Fruit fly (Drosophila melanogaster) whole organism, pupa: Measurements from ENCODE around the gene NimC3.

Experiments used
- CG12605 ChIP-seq: fragments of 200-800 bp; sonication (Bioruptor generic); IDR thresholded peaks from 2 replicates; pipeline ENCODE4 v1.3.6; 2022; ENCODE audit warnings: missing biosample characterization, missing genetic modification characterization
- CG13204 ChIP-seq: fragments of 200-800 bp; sonication (Bioruptor generic); optimal IDR thresholded peaks from 2 replicates; lab custom pipeline; 2018; ENCODE audit warnings: missing biosample characterization, mild to moderate bottlenecking, missing genetic modification characterization, moderate library complexity
- CG32121 ChIP-seq: fragments of 200-800 bp; sonication (Bioruptor generic); IDR thresholded peaks from 2 replicates; pipeline ENCODE4 v1.3.6; 2022; ENCODE audit warnings: missing biosample characterization, missing genetic modification characterization
- CG34367 ChIP-seq: fragments of 200-800 bp; sonication (Bioruptor generic); optimal IDR thresholded peaks from 2 replicates; lab custom pipeline; 2018; ENCODE audit warnings: missing biosample characterization, mild to moderate bottlenecking, missing genetic modification characterization
- CG8159 ChIP-seq: fragments of 200-800 bp; sonication (Bioruptor generic); optimal IDR thresholded peaks from 3 replicates; lab custom pipeline; 2018; ENCODE audit warnings: missing biosample characterization, mild to moderate bottlenecking, missing genetic modification characterization, moderate library complexity
- Pif1A ChIP-seq: fragments of 200-800 bp; sonication (Bioruptor generic); optimal IDR thresholded peaks from 3 replicates; lab custom pipeline; 2016; ENCODE audit warnings: missing biosample characterization, missing genetic modification characterization
- Pif1B ChIP-seq: fragments of 200-800 bp; sonication (Bioruptor generic); optimal IDR thresholded peaks from 3 replicates; lab custom pipeline; 2016; ENCODE audit warnings: missing biosample characterization, missing genetic modification characterization
- Snoo ChIP-seq: fragments of 200-800 bp; sonication (Bioruptor generic); optimal IDR thresholded peaks from 3 replicates; lab custom pipeline; 2017; ENCODE audit warnings: missing biosample characterization, mild to moderate bottlenecking, missing genetic modification characterization, inconsistent platforms

DNA sequence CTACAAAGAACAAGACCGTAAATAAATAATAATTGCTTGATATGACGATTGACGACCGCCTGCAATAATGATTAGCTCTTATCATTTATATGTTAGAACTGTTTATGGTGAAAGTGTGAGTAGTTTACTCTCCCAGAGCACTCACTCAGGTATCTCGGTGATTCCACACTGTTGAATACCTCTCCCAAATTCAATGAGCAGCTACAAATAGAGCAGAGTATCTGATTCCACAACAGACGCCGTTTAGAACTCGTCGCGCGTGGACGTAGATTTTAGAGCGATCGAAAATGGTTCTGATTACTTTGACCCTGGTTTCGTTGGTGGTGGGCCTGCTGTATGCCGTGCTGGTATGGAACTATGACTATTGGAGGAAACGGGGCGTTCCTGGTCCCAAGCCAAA lies 42.9 kb downstream of the NimC3 start, which contains the start of gene Cyp28a5:
- TF ChIP-seq CG13204 (GFP tag; lab: Kevin White, UChicago), result no peak
- no peak for TF ChIP-seq CG32121 (GFP tag; lab: Robert Waterston, UW)
- no peak for TF ChIP-seq Pif1A
- TF ChIP-seq CG34367 (tag; lab: Kevin White, UChicago), result no peak
- no peak for TF ChIP-seq Snoo (tag; lab: Kevin White, UChicago)
- TF ChIP-seq CG8159, result no peak
- TF ChIP-seq CG12605 (GFP tag; lab: Robert Waterston, UW), result no peak
- no peak for TF ChIP-seq Pif1B (GFP tag; lab: Kevin White, UChicago)
